Fruit fly (Drosophila melanogaster) whole organism, embryonic: ENCODE data around the gene CG32944.

ENCODE experiments used
- Atf6 ChIP-seq: fragments of 200-800 bp; sonication (Bioruptor generic); IDR thresholded peaks from 2 replicates; pipeline ENCODE4 v1.3.6; 2022; ENCODE audit warnings: missing biosample characterization, missing genetic modification characterization
- CG10959 ChIP-seq: fragments of 200-800 bp; sonication (Bioruptor generic); IDR thresholded peaks from 2 replicates; pipeline ENCODE4 v1.3.6; 2022; ENCODE audit warnings: missing biosample characterization, missing genetic modification characterization
- CG11247 ChIP-seq: fragments of 200-800 bp; sonication (Bioruptor generic); IDR thresholded peaks from 2 replicates; pipeline ENCODE4 v1.3.6; 2022; ENCODE audit warnings: missing biosample characterization, missing genetic modification characterization
- CG11696 ChIP-seq: fragments of 200-800 bp; sonication (Bioruptor generic); IDR thresholded peaks from 2 replicates; pipeline ENCODE4 v1.3.6; 2022; ENCODE audit warnings: missing biosample characterization, missing genetic modification characterization
- CG14441 ChIP-seq: fragments of 200-800 bp; sonication (Bioruptor generic); IDR thresholded peaks from 2 replicates; pipeline ENCODE4 v1.3.6; 2022; ENCODE audit warnings: missing biosample characterization, missing genetic modification characterization
- CG1529 ChIP-seq: fragments of 200-800 bp; sonication (Bioruptor generic); optimal IDR thresholded peaks from 3 replicates; lab custom pipeline; 2018; ENCODE audit warnings: missing biosample characterization, missing genetic modification characterization
- CG15514 ChIP-seq: fragments of 200-800 bp; sonication (Bioruptor generic); optimal IDR thresholded peaks from 3 replicates; lab custom pipeline; 2017; ENCODE audit warnings: missing biosample characterization, missing genetic modification characterization, mild to moderate bottlenecking, moderate library complexity, missing genetic modification reagents
- CG1603 ChIP-seq: fragments of 200-800 bp; sonication (Bioruptor generic); optimal IDR thresholded peaks from 2 replicates; lab custom pipeline; 2019; ENCODE audit warnings: missing biosample characterization, mild to moderate bottlenecking, missing genetic modification characterization, moderate library complexity
- CG3281 ChIP-seq: fragments of 200-800 bp; sonication (Bioruptor generic); optimal IDR thresholded peaks from 3 replicates; lab custom pipeline; 2017; ENCODE audit warnings: missing biosample characterization, mild to moderate bottlenecking, missing genetic modification characterization
- CG3407 ChIP-seq: fragments of 200-800 bp; sonication (Bioruptor generic); optimal IDR thresholded peaks from 2 replicates; lab custom pipeline; 2018; ENCODE audit warnings: missing biosample characterization, mild to moderate bottlenecking, missing genetic modification characterization
- CG3847 ChIP-seq: fragments of 200-800 bp; sonication (Bioruptor generic); IDR thresholded peaks from 2 replicates; pipeline ENCODE4 v1.3.6; 2022; ENCODE audit warnings: missing biosample characterization, missing genetic modification characterization
- CG4424 ChIP-seq: fragments of 200-800 bp; sonication (Bioruptor generic); optimal IDR thresholded peaks from 3 replicates; lab custom pipeline; 2016; ENCODE audit warnings: missing biosample characterization, missing genetic modification characterization
- CG5245 ChIP-seq: fragments of 200-800 bp; sonication (Bioruptor generic); optimal IDR thresholded peaks from 3 replicates; lab custom pipeline; 2016; ENCODE audit warnings: missing biosample characterization, missing genetic modification characterization
- CG6175 ChIP-seq: fragments of 200-800 bp; sonication (Bioruptor generic); IDR thresholded peaks from 3 replicates; pipeline ENCODE4 v1.3.6; 2022; ENCODE audit warnings: missing biosample characterization, missing genetic modification characterization
- CG6854 ChIP-seq: fragments of 200-800 bp; sonication (Bioruptor generic); optimal IDR thresholded peaks from 3 replicates; lab custom pipeline; 2017; ENCODE audit warnings: missing biosample characterization, mild to moderate bottlenecking, missing genetic modification characterization
- CG7556 ChIP-seq: fragments of 200-800 bp; sonication (Bioruptor generic); optimal IDR thresholded peaks from 2 replicates; lab custom pipeline; 2017; ENCODE audit warnings: missing biosample characterization, mild to moderate bottlenecking, missing genetic modification characterization
- CG9727 ChIP-seq: fragments of 200-800 bp; sonication (Bioruptor generic); optimal IDR thresholded peaks from 3 replicates; lab custom pipeline; 2017; ENCODE audit warnings: missing biosample characterization, mild to moderate bottlenecking, missing genetic modification characterization
- CG9797 ChIP-seq: fragments of 200-800 bp; sonication (Bioruptor generic); optimal IDR thresholded peaks from 3 replicates; lab custom pipeline; 2018; ENCODE audit warnings: missing biosample characterization, mild to moderate bottlenecking, missing genetic modification characterization
- CTCF ChIP-seq: fragments of 200-800 bp; sonication (Bioruptor generic); optimal IDR thresholded peaks from 2 replicates; lab custom pipeline; 2017; ENCODE audit warnings: missing biosample characterization, mild to moderate bottlenecking, missing genetic modification characterization, moderate library complexity
- D19A ChIP-seq: fragments of 200-800 bp; optimal IDR thresholded peaks from 3 replicates; lab custom pipeline; 2019; ENCODE audit warnings: missing biosample characterization, mild to moderate bottlenecking, missing genetic modification characterization, moderate library complexity
- Dp ChIP-seq: fragments of 200-800 bp; sonication (Bioruptor generic); optimal IDR thresholded peaks from 2 replicates; lab custom pipeline; 2018; ENCODE audit warnings: missing biosample characterization, mild to moderate bottlenecking, missing genetic modification characterization, moderate library complexity
- HmgZ ChIP-seq: fragments of 200-800 bp; sonication (Bioruptor generic); optimal IDR thresholded peaks from 2 replicates; lab custom pipeline; 2018; ENCODE audit warnings: missing biosample characterization, mild to moderate bottlenecking, missing genetic modification characterization
- Jarid2 ChIP-seq: fragments of 200-800 bp; sonication (Bioruptor generic); optimal IDR thresholded peaks from 3 replicates; lab custom pipeline; 2017; ENCODE audit warnings: mild to moderate bottlenecking, missing biosample characterization, missing genetic modification reagents, missing genetic modification characterization
- MBD-R2 ChIP-seq: fragments of 200-800 bp; sonication (Bioruptor generic); IDR thresholded peaks from 2 replicates; pipeline ENCODE4 v1.3.6; 2022; ENCODE audit warnings: missing biosample characterization, missing genetic modification characterization
- Mad ChIP-seq: fragments of 200-800 bp; sonication (Bioruptor generic); optimal IDR thresholded peaks from 2 replicates; lab custom pipeline; 2016; ENCODE audit warnings: missing biosample characterization, missing genetic modification characterization
- Mes4 ChIP-seq: fragments of 200-800 bp; sonication (Bioruptor generic); optimal IDR thresholded peaks from 2 replicates; lab custom pipeline; 2016; ENCODE audit warnings: missing biosample characterization, missing genetic modification characterization
- NC2β ChIP-seq: fragments of 200-800 bp; sonication (Bioruptor generic); optimal IDR thresholded peaks from 2 replicates; lab custom pipeline; 2016; ENCODE audit warnings: missing biosample characterization, missing genetic modification characterization
- PHDP ChIP-seq: fragments of 200-800 bp; sonication (Bioruptor generic); optimal IDR thresholded peaks from 3 replicates; lab custom pipeline; 2018; ENCODE audit warnings: missing biosample characterization, mild to moderate bottlenecking, missing genetic modification characterization, moderate library complexity
- Ptx1 ChIP-seq: fragments of 200-800 bp; sonication (Bioruptor generic); IDR thresholded peaks from 2 replicates; pipeline ENCODE4 v1.3.6; 2022; ENCODE audit warnings: missing biosample characterization, missing genetic modification characterization
- Rfx ChIP-seq: fragments of 200-800 bp; sonication (Bioruptor generic); IDR thresholded peaks from 2 replicates; pipeline ENCODE4 v1.3.6; 2022; ENCODE audit warnings: missing biosample characterization, missing genetic modification characterization
- Scr ChIP-seq: fragments of 200-800 bp; sonication (Bioruptor generic); IDR thresholded peaks from 2 replicates; pipeline ENCODE4 v1.3.6; 2022; ENCODE audit warnings: missing biosample characterization, missing genetic modification characterization; ENCODE audit not compliant: partially characterized antibody
- Stat92E ChIP-seq, 3 experiments: fragments of >200 bp in 2 of 3; fragments of 200-800 bp in 1 of 3; sonication (Bioruptor generic) in 1 of 3; optimal IDR thresholded peaks; 2 replicates each; lab custom pipeline; 2017 to 2019; ENCODE audit warnings: missing biosample characterization in 3 of 3, missing genetic modification characterization in 3 of 3, mild to moderate bottlenecking in 1 of 3, moderate library complexity in 1 of 3
- Trl ChIP-seq, 3 experiments: fragments of >200 bp in 2 of 3; fragments of 200-800 bp in 1 of 3; sonication (Bioruptor generic) in 1 of 3; optimal IDR thresholded peaks; 2 replicates in 1 of 3; 3 replicates in 2 of 3; lab custom pipeline; 2016 to 2017; ENCODE audit warnings: missing biosample characterization in 1 of 3, missing genetic modification characterization in 1 of 3
- ap ChIP-seq: fragments of 200-800 bp; sonication (Bioruptor generic); IDR thresholded peaks from 2 replicates; pipeline ENCODE4 v1.3.6; 2022; ENCODE audit warnings: missing biosample characterization, missing genetic modification characterization
- ash1 ChIP-seq: fragments of 200-800 bp; sonication (Bioruptor generic); optimal IDR thresholded peaks from 2 replicates; lab custom pipeline; 2018; ENCODE audit warnings: missing biosample characterization, mild to moderate bottlenecking, missing genetic modification characterization
- bcd ChIP-seq: fragments of 200-800 bp; sonication (Bioruptor generic); optimal IDR thresholded peaks from 2 replicates; lab custom pipeline; 2017; ENCODE audit warnings: missing biosample characterization, mild to moderate bottlenecking, missing genetic modification characterization
- chinmo ChIP-seq: fragments of 200-800 bp; sonication (Bioruptor generic); IDR thresholded peaks from 4 replicates; pipeline ENCODE4 v1.3.6; 2022; ENCODE audit warnings: missing biosample characterization, missing genetic modification characterization; ENCODE audit not compliant: partially characterized antibody
- chm ChIP-seq: fragments of 200-800 bp; sonication (Bioruptor generic); IDR thresholded peaks from 2 replicates; pipeline ENCODE4 v1.3.6; 2022; ENCODE audit warnings: missing biosample characterization, missing genetic modification characterization
- dan ChIP-seq: fragments of 200-800 bp; sonication (Bioruptor generic); IDR thresholded peaks from 2 replicates; pipeline ENCODE4 v1.3.6; 2022; ENCODE audit warnings: missing biosample characterization, missing genetic modification characterization
- dysf ChIP-seq: fragments of 200-800 bp; sonication (Bioruptor generic); IDR thresholded peaks from 3 replicates; pipeline ENCODE4 v1.3.6; 2022; ENCODE audit warnings: missing biosample characterization, missing genetic modification characterization
- exex ChIP-seq: fragments of 200-800 bp; sonication (Bioruptor generic); optimal IDR thresholded peaks from 4 replicates; lab custom pipeline; 2018; ENCODE audit warnings: missing biosample characterization, mild to moderate bottlenecking, missing genetic modification characterization, moderate library complexity
- ind ChIP-seq: fragments of 200-800 bp; sonication (Bioruptor generic); optimal IDR thresholded peaks from 3 replicates; lab custom pipeline; 2016; ENCODE audit warnings: missing biosample characterization, missing genetic modification characterization
- kay ChIP-seq: fragments of 200-800 bp; sonication (Bioruptor generic); optimal IDR thresholded peaks from 2 replicates; lab custom pipeline; 2016; ENCODE audit warnings: missing biosample characterization, missing genetic modification characterization
- knrl ChIP-seq: fragments of 200-800 bp; sonication (Bioruptor generic); IDR thresholded peaks from 3 replicates; pipeline ENCODE4 v1.3.6; 2022; ENCODE audit warnings: missing biosample characterization, missing genetic modification characterization; ENCODE audit not compliant: partially characterized antibody
- p53 ChIP-seq: fragments of 200-800 bp; sonication (Bioruptor generic); optimal IDR thresholded peaks from 2 replicates; lab custom pipeline; 2016; ENCODE audit warnings: missing biosample characterization, missing genetic modification characterization
- pho ChIP-seq: fragments of 200-800 bp; sonication (Bioruptor generic); optimal IDR thresholded peaks from 2 replicates; lab custom pipeline; 2016; ENCODE audit warnings: missing biosample characterization, missing genetic modification characterization
- sc ChIP-seq, 3 experiments: fragments of >200 bp in 2 of 3; fragments of 200-800 bp in 1 of 3; sonication (Bioruptor generic) in 1 of 3; optimal IDR thresholded peaks; 2 replicates in 2 of 3; 3 replicates in 1 of 3; lab custom pipeline; 2017; ENCODE audit warnings: mild to moderate bottlenecking in 1 of 3, missing biosample characterization in 1 of 3, missing genetic modification characterization in 1 of 3, missing genetic modification reagents in 1 of 3
- sob ChIP-seq: fragments of 200-800 bp; sonication (Bioruptor generic); IDR thresholded peaks from 2 replicates; pipeline ENCODE4 v1.3.6; 2022; ENCODE audit warnings: missing biosample characterization, missing genetic modification characterization
- tap ChIP-seq: fragments of 200-800 bp; optimal IDR thresholded peaks from 3 replicates; lab custom pipeline; 2019; ENCODE audit warnings: missing biosample characterization, mild to moderate bottlenecking, missing genetic modification characterization, moderate library complexity
- tna ChIP-seq: fragments of 200-800 bp; sonication (Bioruptor generic); IDR thresholded peaks from 2 replicates; pipeline ENCODE4 v1.3.6; 2022; ENCODE audit warnings: missing biosample characterization, missing genetic modification characterization; ENCODE audit not compliant: partially characterized antibody

Gene CG32944

DNA sequence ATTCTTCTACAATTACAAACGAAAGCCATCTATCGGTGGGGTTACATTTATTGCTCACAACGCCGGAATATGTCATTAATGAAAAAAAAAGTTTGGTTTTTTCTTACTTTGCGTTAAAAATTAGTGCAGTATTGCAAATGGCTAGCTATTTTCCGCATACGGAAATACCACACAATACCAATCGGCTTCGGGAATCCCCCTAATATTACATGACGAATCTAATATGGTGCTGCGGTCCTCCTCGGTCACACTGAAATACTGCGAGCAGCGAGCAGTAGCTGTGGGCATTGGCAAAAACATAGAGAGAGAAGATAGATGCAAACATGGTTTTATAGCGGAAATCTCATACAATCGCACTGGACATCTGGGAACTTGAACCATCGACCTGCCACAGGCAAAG lies 31.9 kb downstream of the CG32944 start, which contains the start of gene tub (continued):
- no peak for TF ChIP-seq CG6175 (GFP tag; lab: Robert Waterston, UW)
- TF ChIP-seq kay (GFP tag; lab: Kevin White, UChicago): peak; percentile 36
- TF ChIP-seq Ptx1 (GFP tag; lab: Robert Waterston, UW): no peak
- TF ChIP-seq Trl (optimal IDR thresholded peaks at IDR 0.05; lab: Kevin White, UChicago): peak in 1 of 2 experiments; percentile 7
- TF ChIP-seq Trl (GFP tag; optimal IDR thresholded peaks at IDR 0.05; lab: Kevin White, UChicago): peak; percentile 10
- no peak for TF ChIP-seq bcd (GFP tag; lab: Kevin White, UChicago)
- peak; percentile 21 for TF ChIP-seq Mes4 (GFP tag; lab: Kevin White, UChicago)
- peak; percentile 34 for TF ChIP-seq CG4424 (GFP tag; lab: Kevin White, UChicago)
- TF ChIP-seq dysf (GFP tag; lab: Robert Waterston, UW): peak; percentile 24; the same call in 1 of the 3 replicates
- no peak for TF ChIP-seq CG3407 (GFP tag; lab: Kevin White, UChicago)
- no peak for TF ChIP-seq CG10959
- peak; percentile 31; the same call in 1 of the 2 replicates for TF ChIP-seq CG14441 (GFP tag; lab: Robert Waterston, UW)
- TF ChIP-seq MBD-R2 (GFP tag; lab: Robert Waterston, UW): peak; percentile 94
- TF ChIP-seq CG1603 (tag; lab: Kevin White, UChicago): peak; percentile 77
- TF ChIP-seq tna (GFP tag; lab: Robert Waterston, UW): no peak
- no peak for TF ChIP-seq exex
- TF ChIP-seq chinmo (GFP tag; lab: Robert Waterston, UW): peak; percentile 68; the same call in 1 of the 4 replicates
- TF ChIP-seq pho (GFP tag; lab: Kevin White, UChicago): peak; percentile 15
- TF ChIP-seq ap (GFP tag; lab: Robert Waterston, UW): no peak
- TF ChIP-seq CTCF (GFP tag; lab: Kevin White, UChicago): peak; percentile 84
- no peak for TF ChIP-seq CG6854 (GFP tag; lab: Kevin White, UChicago)
- peak; percentile 47 for TF ChIP-seq CG3281 (GFP tag; lab: Kevin White, UChicago)
- TF ChIP-seq CG9727 (GFP tag; lab: Kevin White, UChicago): no peak
- TF ChIP-seq CG1529 (GFP tag; lab: Kevin White, UChicago): no peak
- no peak for TF ChIP-seq knrl (GFP tag; lab: Robert Waterston, UW)
- TF ChIP-seq chm: no peak
- TF ChIP-seq CG11696 (GFP tag; lab: Robert Waterston, UW): no peak
- no peak for TF ChIP-seq ash1
- no peak; the same call in 1 of the 2 replicates for TF ChIP-seq sob
- TF ChIP-seq NC2β (GFP tag; lab: Kevin White, UChicago): no peak
- peak; percentile 62; the same call in 1 of the 2 replicates for TF ChIP-seq CG3847 (GFP tag; lab: Robert Waterston, UW)
- TF ChIP-seq D19A (tag; lab: Kevin White, UChicago): peak; percentile 40
- TF ChIP-seq Stat92E (GFP tag; optimal IDR thresholded peaks at IDR 0.05; lab: Kevin White, UChicago): peak in 1 of 3 experiments; percentile 13
- no peak for TF ChIP-seq dan
- peak; percentile 73 for TF ChIP-seq CG15514
- no peak for TF ChIP-seq p53 (GFP tag; lab: Kevin White, UChicago)
- TF ChIP-seq CG5245: peak; percentile 30
- no peak for TF ChIP-seq Jarid2 (GFP tag; lab: Kevin White, UChicago)
- peak; percentile 43 for TF ChIP-seq ind (GFP tag; lab: Kevin White, UChicago)
- peak; percentile 84 for TF ChIP-seq CG9797 (GFP tag; lab: Kevin White, UChicago)
- TF ChIP-seq tap (tag; lab: Kevin White, UChicago): no peak
- TF ChIP-seq CG7556 (GFP tag; lab: Kevin White, UChicago): peak; percentile 6
- TF ChIP-seq Dp (GFP tag; lab: Kevin White, UChicago): peak; percentile 32
- TF ChIP-seq sc (optimal IDR thresholded peaks at IDR 0.05; lab: Kevin White, UChicago): no peak
- TF ChIP-seq sc (GFP tag; optimal IDR thresholded peaks at IDR 0.05; lab: Kevin White, UChicago): no peak
- TF ChIP-seq Rfx (GFP tag; lab: Robert Waterston, UW): peak; percentile 66
- peak; percentile 40 for TF ChIP-seq Mad (GFP tag; lab: Kevin White, UChicago)
- TF ChIP-seq PHDP (tag; lab: Kevin White, UChicago): peak; percentile 44
- TF ChIP-seq HmgZ (tag; lab: Kevin White, UChicago): peak; percentile 76
- no peak for TF ChIP-seq CG11247 (GFP tag; lab: Robert Waterston, UW)
- peak; percentile 32; the same call in 1 of the 2 replicates for TF ChIP-seq Atf6
- 0 out of 2 replicates have a peak, but pooled peaks have one; percentile 15 for TF ChIP-seq Scr (GFP tag; lab: Robert Waterston, UW)
